Fruit fly (Drosophila melanogaster): ENCODE results near the gene CG31457.

Gene CG31457

dm6 chr3R:23175376-23175775 is 47.6 kb upstream of the CG31457 start (continued):
- TF ChIP-seq CG10959 (GFP tag; IDR thresholded peaks at IDR 0.05): peak; percentile 88
- TF ChIP-seq CG8765 (GFP tag; IDR thresholded peaks at IDR 0.05): peak; percentile 51; the same call in 1 of the 2 replicates
- TF ChIP-seq CG1832 (GFP tag; optimal IDR thresholded peaks at IDR 0.05): peak; percentile 50
- peak; percentile 91 for TF ChIP-seq dmrt11E (tag; optimal IDR thresholded peaks at IDR 0.05)
- TF ChIP-seq CG34224 (GFP tag; IDR thresholded peaks at IDR 0.05; ENCODE audit: partially characterized antibody): no peak
- no peak for TF ChIP-seq h (optimal IDR thresholded peaks at IDR 0.05)
- peak; percentile 95 for TF ChIP-seq phol (tag; optimal IDR thresholded peaks at IDR 0.05)
- no peak for TF ChIP-seq CG16813 (GFP tag; IDR thresholded peaks at IDR 0.05; ENCODE audit: partially characterized antibody)
- peak; percentile 81 for TF ChIP-seq CG6254 (GFP tag; optimal IDR thresholded peaks at IDR 0.05)
- TF ChIP-seq CG4404 (GFP tag; IDR thresholded peaks at IDR 0.05): peak; percentile 67
- peak; percentile 88 for TF ChIP-seq B-H1 (GFP tag; IDR thresholded peaks at IDR 0.05)
- peak; percentile 75 for TF ChIP-seq CG6654 (GFP tag; optimal IDR thresholded peaks at IDR 0.05)
- TF ChIP-seq pita (GFP tag; optimal IDR thresholded peaks at IDR 0.05): no peak
- peak; percentile 97 for TF ChIP-seq CG1603 (tag; optimal IDR thresholded peaks at IDR 0.05)
- peak; percentile 75 for TF ChIP-seq HHEX (GFP tag; optimal IDR thresholded peaks at IDR 0.05)
- no peak for TF ChIP-seq CG14860 (GFP tag; IDR thresholded peaks at IDR 0.05; ENCODE audit: partially characterized antibody)
- TF ChIP-seq grn (GFP tag; optimal IDR thresholded peaks at IDR 0.05): peak; percentile 74
- peak; percentile 75 for TF ChIP-seq CG10462 (GFP tag; optimal IDR thresholded peaks at IDR 0.05)
- peak; percentile 60 for TF ChIP-seq CG15073 (GFP tag; optimal IDR thresholded peaks at IDR 0.05)
- TF ChIP-seq CG1024 (GFP tag; IDR thresholded peaks at IDR 0.05): peak; percentile 80
- TF ChIP-seq CG8281 (tag; optimal IDR thresholded peaks at IDR 0.05): peak; percentile 60
- peak in 1 of 2 experiments; percentile 50 for TF ChIP-seq crp (GFP tag; optimal IDR thresholded peaks at IDR 0.05)
- TF ChIP-seq CG32532 (GFP tag; IDR thresholded peaks at IDR 0.05): peak; percentile 85
- TF ChIP-seq Ets97D (GFP tag; optimal IDR thresholded peaks at IDR 0.05): peak; percentile 79
- TF ChIP-seq Chrac-16 (GFP tag; optimal IDR thresholded peaks at IDR 0.05): peak; percentile 90
- TF ChIP-seq da (GFP tag; optimal IDR thresholded peaks at IDR 0.05): peak; percentile 50
- peak; percentile 72 for TF ChIP-seq pb (GFP tag; optimal IDR thresholded peaks at IDR 0.05)
- TF ChIP-seq CG10654 (GFP tag; optimal IDR thresholded peaks at IDR 0.05): peak; percentile 93
- TF ChIP-seq pum (GFP tag; optimal IDR thresholded peaks at IDR 0.05): peak; percentile 92
- TF ChIP-seq E2f2 (GFP tag; IDR thresholded peaks at IDR 0.05): peak; percentile 68; the same call in 1 of the 2 replicates
- peak; percentile 82 for TF ChIP-seq CG13624 (GFP tag; optimal IDR thresholded peaks at IDR 0.05)
- peak; percentile 66; the same call in 1 of the 2 replicates for TF ChIP-seq rib (GFP tag; IDR thresholded peaks at IDR 0.05)
- peak; percentile 62; the same call in 1 of the 3 replicates for TF ChIP-seq jigr1 (GFP tag; IDR thresholded peaks at IDR 0.05)
- peak; percentile 84 for TF ChIP-seq CG7556 (GFP tag; optimal IDR thresholded peaks at IDR 0.05)

- TF ChIP-seq Bgb (GFP tag; IDR thresholded peaks at IDR 0.05; ENCODE audit: partially characterized antibody) (no peak), CG10366 (GFP tag; IDR thresholded peaks at IDR 0.05) (peak; percentile 62), Hsf (GFP tag; optimal IDR thresholded peaks at IDR 0.05) (no peak), D (optimal IDR thresholded peaks at IDR 0.05) (no peak), D (GFP tag; optimal IDR thresholded peaks at IDR 0.05) (no peak), sisA (GFP tag; IDR thresholded peaks at IDR 0.05) (peak; percentile 31; the same call in 1 of the 2 replicates), CG7987 (GFP tag; optimal IDR thresholded peaks at IDR 0.05) (no peak), CG17802 (tag; optimal IDR thresholded peaks at IDR 0.05) (no peak), seq (GFP tag; IDR thresholded peaks at IDR 0.05) (0 out of 2 replicates have a peak, but pooled peaks have one; percentile 14), ci (GFP tag; IDR thresholded peaks at IDR 0.05) (peak; percentile 81), Nf-YC (tag; optimal IDR thresholded peaks at IDR 0.05) (no peak), so (GFP tag; IDR thresholded peaks at IDR 0.05) (no peak), Ets97D (GFP tag; optimal IDR thresholded peaks at IDR 0.05) (no peak), dimm (GFP tag; IDR thresholded peaks at IDR 0.05) (no peak), zen2 (GFP tag; IDR thresholded peaks at IDR 0.05; ENCODE audit: partially characterized antibody) (no peak), Ssrp (tag; optimal IDR thresholded peaks at IDR 0.05) (peak; percentile 60), Lhr (GFP tag; optimal IDR thresholded peaks at IDR 0.05) (peak; percentile 4), fd3F (GFP tag; optimal IDR thresholded peaks at IDR 0.05) (no peak), hb (GFP tag; IDR thresholded peaks at IDR 0.05; ENCODE audit: partially characterized antibody) (no peak), CG7271 (tag; optimal IDR thresholded peaks at IDR 0.05) (no peak)
Measured at dm6 chr3R:23174739-23175138, 47.0 kb upstream of the CG31457 start.
